Worm (Caenorhabditis elegans) whole organism, L2 larva: Measurements from ENCODE around the gene Y57E12AR.1.

Experiments used
- F13H6.1 ChIP-seq: sonication (generic microtip); optimal IDR thresholded peaks from 2 replicates; lab custom pipeline; 2016; ENCODE audit warnings: missing genetic modification characterization, missing compliant biosample characterization
- nhr-12 ChIP-seq: fragments of 150-350 bp; optimal IDR thresholded peaks from 2 replicates; lab custom pipeline; 2014; ENCODE audit warnings: missing biosample characterization, missing genetic modification characterization
- ztf-4 ChIP-seq: fragments of 150-350 bp; optimal IDR thresholded peaks from 2 replicates; lab custom pipeline; 2014; ENCODE audit warnings: missing biosample characterization, missing genetic modification characterization

DNA sequence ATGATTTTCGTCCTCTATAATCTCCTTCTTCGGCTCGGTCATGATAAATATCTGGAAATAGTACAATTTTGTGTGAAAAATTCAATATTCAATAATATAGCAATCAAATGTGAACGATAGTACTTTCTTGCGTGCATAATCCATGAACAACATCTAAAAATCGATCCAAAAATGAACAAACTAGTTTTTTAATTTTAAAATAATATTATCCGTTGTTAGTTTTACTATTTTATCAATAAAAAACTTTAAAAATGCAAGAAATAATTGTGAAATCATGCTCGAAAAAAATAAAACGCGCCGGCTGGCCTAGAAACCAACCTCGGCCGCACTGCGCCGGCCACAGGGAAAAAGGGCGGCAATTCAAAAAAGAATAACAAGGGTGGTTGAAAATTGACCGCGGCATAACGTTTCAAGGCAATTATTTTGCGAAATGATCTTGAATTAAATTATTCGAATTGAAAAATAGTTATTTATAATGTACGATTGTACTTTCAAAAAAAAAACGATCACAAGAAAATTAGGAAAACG lies 19.6 kb upstream of the Y57E12AR.1 start, which contains the start of gene mys-1:
- TF ChIP-seq nhr-12 (no peak), ztf-4 (tag; lab: Kevin White, UChicago) (no peak), F13H6.1 (tag; lab: Kevin White, UChicago) (peak; percentile 67)
